Fruit fly (Drosophila melanogaster) whole organism, embryonic: Measurements from ENCODE around the gene RpS25.

ENCODE experiments used
- Adf1 ChIP-seq: fragments of 200-800 bp; sonication (Bioruptor generic); IDR thresholded peaks from 2 replicates; pipeline ENCODE4 v1.3.6; 2022; ENCODE audit warnings: missing biosample characterization, missing genetic modification characterization
- Awh ChIP-seq: fragments of 200-800 bp; sonication (Bioruptor generic); IDR thresholded peaks from 2 replicates; pipeline ENCODE4, ENCODE4 v1.3.6; 2022; ENCODE audit warnings: missing biosample characterization, missing genetic modification characterization
- B-H1 ChIP-seq: fragments of 200-800 bp; sonication (Bioruptor generic); IDR thresholded peaks from 3 replicates; pipeline ENCODE4 v1.3.6; 2022; ENCODE audit warnings: missing biosample characterization, missing genetic modification characterization
- Blimp-1 ChIP-seq: fragments of 200-800 bp; sonication (Bioruptor generic); optimal IDR thresholded peaks from 3 replicates; lab custom pipeline; 2018; ENCODE audit warnings: missing biosample characterization, missing genetic modification characterization, mild to moderate bottlenecking, moderate library complexity, missing genetic modification reagents
- C15 ChIP-seq: fragments of 200-800 bp; sonication (Bioruptor generic); IDR thresholded peaks from 3 replicates; pipeline ENCODE4 v1.3.6; 2022; ENCODE audit warnings: missing biosample characterization, missing genetic modification characterization
- CG10274 ChIP-seq: fragments of 200-800 bp; sonication (Bioruptor generic); optimal IDR thresholded peaks from 3 replicates; lab custom pipeline; 2017; ENCODE audit warnings: missing biosample characterization, mild to moderate bottlenecking, missing genetic modification characterization
- CG10462 ChIP-seq: fragments of 200-800 bp; sonication (Bioruptor generic); optimal IDR thresholded peaks from 2 replicates; lab custom pipeline; 2016; ENCODE audit warnings: missing biosample characterization, missing genetic modification characterization
- CG11723 ChIP-seq: fragments of 200-800 bp; sonication (Bioruptor generic); optimal IDR thresholded peaks from 2 replicates; lab custom pipeline; 2017; ENCODE audit warnings: missing biosample characterization, mild to moderate bottlenecking, missing genetic modification characterization
- CG12219 ChIP-seq: fragments of 200-800 bp; sonication (Bioruptor generic); optimal IDR thresholded peaks from 3 replicates; lab custom pipeline; 2018; ENCODE audit warnings: missing biosample characterization, mild to moderate bottlenecking, missing genetic modification characterization
- CG13624 ChIP-seq: fragments of 200-800 bp; sonication (Bioruptor generic); optimal IDR thresholded peaks from 2 replicates; lab custom pipeline; 2016; ENCODE audit warnings: missing biosample characterization, missing genetic modification characterization
- CG13894 ChIP-seq: fragments of 200-800 bp; sonication (Bioruptor generic); optimal IDR thresholded peaks from 3 replicates; lab custom pipeline; 2018; ENCODE audit warnings: missing biosample characterization, mild to moderate bottlenecking, missing genetic modification characterization, moderate library complexity
- CG14860 ChIP-seq: fragments of 200-800 bp; sonication (Bioruptor generic); IDR thresholded peaks from 3 replicates; pipeline ENCODE4 v1.3.6; 2022; ENCODE audit warnings: missing biosample characterization, missing genetic modification characterization; ENCODE audit not compliant: partially characterized antibody
- CG30020 ChIP-seq: fragments of 200-800 bp; optimal IDR thresholded peaks from 2 replicates; lab custom pipeline; 2019; ENCODE audit warnings: missing biosample characterization, mild to moderate bottlenecking, missing genetic modification characterization, moderate library complexity
- CG3847 ChIP-seq: fragments of 200-800 bp; sonication (Bioruptor generic); IDR thresholded peaks from 2 replicates; pipeline ENCODE4 v1.3.6; 2022; ENCODE audit warnings: missing biosample characterization, missing genetic modification characterization
- CG43689 ChIP-seq: fragments of 200-800 bp; sonication (Bioruptor generic); IDR thresholded peaks from 2 replicates; pipeline ENCODE4 v1.3.6; 2022; ENCODE audit warnings: missing biosample characterization, missing genetic modification characterization
- CG8478 ChIP-seq: fragments of >200 bp; optimal IDR thresholded peaks from 2 replicates; lab custom pipeline; 2018
- Camta ChIP-seq: fragments of 200-800 bp; sonication (Bioruptor generic); optimal IDR thresholded peaks from 2 replicates; lab custom pipeline; 2016; ENCODE audit warnings: missing biosample characterization, missing genetic modification characterization
- Dp ChIP-seq: fragments of 200-800 bp; sonication (Bioruptor generic); optimal IDR thresholded peaks from 2 replicates; lab custom pipeline; 2018; ENCODE audit warnings: missing biosample characterization, mild to moderate bottlenecking, missing genetic modification characterization, moderate library complexity
- Eip74EF ChIP-seq, 2 experiments: fragments of 200-800 bp in 1 of 2; fragments of >200 bp in 1 of 2; sonication (Bioruptor generic) in 1 of 2; optimal IDR thresholded peaks; 2 replicates each; lab custom pipeline; 2017 to 2019; ENCODE audit warnings: missing biosample characterization in 2 of 2, missing genetic modification characterization in 2 of 2, mild to moderate bottlenecking in 1 of 2, moderate library complexity in 1 of 2
- Fer2 ChIP-seq: fragments of 200-800 bp; sonication (Bioruptor generic); optimal IDR thresholded peaks from 2 replicates; lab custom pipeline; 2018; ENCODE audit warnings: missing biosample characterization, mild to moderate bottlenecking, missing genetic modification characterization, moderate library complexity
- H15 ChIP-seq: fragments of 200-800 bp; sonication (Bioruptor generic); IDR thresholded peaks from 3 replicates; pipeline ENCODE4 v1.3.6; 2022; ENCODE audit warnings: missing biosample characterization, missing genetic modification characterization
- H2.0 ChIP-seq: fragments of 200-800 bp; sonication (Bioruptor generic); IDR thresholded peaks from 2 replicates; pipeline ENCODE4 v1.3.6; 2022; ENCODE audit warnings: missing biosample characterization, missing genetic modification characterization
- Hmx ChIP-seq: fragments of 200-800 bp; sonication (Bioruptor generic); optimal IDR thresholded peaks from 2 replicates; lab custom pipeline; 2016; ENCODE audit warnings: missing biosample characterization, missing genetic modification characterization
- MBD-R2 ChIP-seq: fragments of 200-800 bp; sonication (Bioruptor generic); IDR thresholded peaks from 2 replicates; pipeline ENCODE4 v1.3.6; 2022; ENCODE audit warnings: missing biosample characterization, missing genetic modification characterization
- Pdp1 ChIP-seq, 2 experiments: fragments of 200-800 bp; sonication (Bioruptor generic); optimal IDR thresholded peaks; 3 replicates each; lab custom pipeline; 2016; ENCODE audit warnings: missing biosample characterization in 2 of 2, missing genetic modification characterization in 2 of 2, mild to moderate bottlenecking in 1 of 2, moderate library complexity in 1 of 2
- Poxn ChIP-seq: fragments of 200-800 bp; sonication (Bioruptor generic); IDR thresholded peaks from 2 replicates; pipeline ENCODE4 v1.3.6; 2022; ENCODE audit warnings: missing biosample characterization, missing genetic modification characterization
- Taf1 ChIP-seq: fragments of 200-800 bp; sonication (Bioruptor generic); IDR thresholded peaks from 2 replicates; pipeline ENCODE4 v1.3.6; 2022; ENCODE audit warnings: missing biosample characterization, missing genetic modification characterization
- Trl ChIP-seq, 3 experiments: fragments of >200 bp in 2 of 3; fragments of 200-800 bp in 1 of 3; sonication (Bioruptor generic) in 1 of 3; optimal IDR thresholded peaks; 2 replicates in 1 of 3; 3 replicates in 2 of 3; lab custom pipeline; 2016 to 2017; ENCODE audit warnings: missing biosample characterization in 1 of 3, missing genetic modification characterization in 1 of 3
- Usf ChIP-seq: fragments of 200-800 bp; sonication (Bioruptor generic); optimal IDR thresholded peaks from 2 replicates; lab custom pipeline; 2017; ENCODE audit warnings: missing genotype, missing biosample characterization, missing genetic modification characterization
- ato ChIP-seq: fragments of 200-800 bp; sonication (Bioruptor generic); IDR thresholded peaks from 2 replicates; pipeline ENCODE4 v1.3.6; 2022; ENCODE audit warnings: missing biosample characterization, missing genetic modification characterization; ENCODE audit not compliant: partially characterized antibody
- croc ChIP-seq: fragments of 200-800 bp; sonication (Bioruptor generic); conservative IDR thresholded peaks from 3 replicates; pipeline ENCODE4 v1.3.6; 2022; ENCODE audit warnings: missing biosample characterization, missing genetic modification characterization
- dan ChIP-seq: fragments of 200-800 bp; sonication (Bioruptor generic); IDR thresholded peaks from 2 replicates; pipeline ENCODE4 v1.3.6; 2022; ENCODE audit warnings: missing biosample characterization, missing genetic modification characterization
- eyg ChIP-seq: fragments of 200-800 bp; sonication (Bioruptor generic); optimal IDR thresholded peaks from 3 replicates; lab custom pipeline; 2016; ENCODE audit warnings: missing biosample characterization, missing genetic modification characterization
- fru ChIP-seq: fragments of >200 bp; optimal IDR thresholded peaks from 2 replicates; lab custom pipeline; 2017
- jing ChIP-seq: fragments of 200-800 bp; sonication (Bioruptor generic); optimal IDR thresholded peaks from 2 replicates; lab custom pipeline; 2018; ENCODE audit warnings: missing biosample characterization, mild to moderate bottlenecking, missing genetic modification characterization
- kni ChIP-seq: fragments of 200-800 bp; sonication (Bioruptor generic); optimal IDR thresholded peaks from 3 replicates; lab custom pipeline; 2017; ENCODE audit warnings: mild to moderate bottlenecking, missing biosample characterization, missing genetic modification reagents, missing genetic modification characterization
- nerfin-2 ChIP-seq: fragments of 200-800 bp; sonication (Bioruptor generic); IDR thresholded peaks from 2 replicates; pipeline ENCODE4 v1.3.6; 2022; ENCODE audit warnings: missing biosample characterization, missing genetic modification characterization; ENCODE audit not compliant: partially characterized antibody
- pfk ChIP-seq: fragments of 200-800 bp; sonication (Bioruptor generic); optimal IDR thresholded peaks from 2 replicates; lab custom pipeline; 2018; ENCODE audit warnings: missing biosample characterization, mild to moderate bottlenecking, missing genetic modification characterization, moderate library complexity
- pnt ChIP-seq: fragments of 200-800 bp; sonication (Bioruptor generic); optimal IDR thresholded peaks from 3 replicates; lab custom pipeline; 2016; ENCODE audit warnings: missing biosample characterization, missing genetic modification characterization
- pzg ChIP-seq: fragments of 200-800 bp; sonication (Bioruptor generic); optimal IDR thresholded peaks from 3 replicates; lab custom pipeline; 2018; ENCODE audit warnings: missing biosample characterization, mild to moderate bottlenecking, missing genetic modification characterization, moderate library complexity
- run ChIP-seq: fragments of 200-800 bp; sonication (Bioruptor generic); optimal IDR thresholded peaks from 3 replicates; lab custom pipeline; 2018; ENCODE audit warnings: missing biosample characterization, mild to moderate bottlenecking, missing genetic modification characterization
- sd ChIP-seq: fragments of 200-800 bp; sonication (Bioruptor generic); optimal IDR thresholded peaks from 3 replicates; lab custom pipeline; 2018; ENCODE audit warnings: missing biosample characterization, mild to moderate bottlenecking, missing genetic modification characterization, moderate library complexity
- slou ChIP-seq: fragments of 200-800 bp; sonication (Bioruptor generic); optimal IDR thresholded peaks from 3 replicates; lab custom pipeline; 2016; ENCODE audit warnings: missing biosample characterization, missing genetic modification characterization
- tap ChIP-seq: fragments of 200-800 bp; optimal IDR thresholded peaks from 3 replicates; lab custom pipeline; 2019; ENCODE audit warnings: missing biosample characterization, mild to moderate bottlenecking, missing genetic modification characterization, moderate library complexity
- tgo ChIP-seq: fragments of 200-800 bp; sonication (Bioruptor generic); IDR thresholded peaks from 3 replicates; pipeline ENCODE4 v1.3.6; 2022; ENCODE audit warnings: missing biosample characterization, missing genetic modification characterization
- tio ChIP-seq: fragments of 200-800 bp; sonication (Bioruptor generic); optimal IDR thresholded peaks from 2 replicates; lab custom pipeline; 2017; ENCODE audit warnings: missing biosample characterization, missing genetic modification characterization, inconsistent platforms
- yki ChIP-seq: fragments of >200 bp; optimal IDR thresholded peaks from 3 replicates; lab custom pipeline; 2018
- zen ChIP-seq: fragments of 200-800 bp; sonication (Bioruptor generic); optimal IDR thresholded peaks from 3 replicates; lab custom pipeline; 2018; ENCODE audit warnings: missing biosample characterization, mild to moderate bottlenecking, missing genetic modification characterization, moderate library complexity
- zf30C ChIP-seq: fragments of 200-800 bp; sonication (Bioruptor generic); optimal IDR thresholded peaks from 3 replicates; lab custom pipeline; 2018; ENCODE audit warnings: missing biosample characterization, mild to moderate bottlenecking, missing genetic modification characterization

The RpS25 gene

dm6 chr3R:11221437-11222230, 5.5 kb upstream of the RpS25 start, which contains the start of the genes CG6693 and RpL3 (continued):
- no peak for TF ChIP-seq tio
- TF ChIP-seq CG10462 (GFP tag; lab: Kevin White, UChicago) = no peak
- peak; percentile 40 for TF ChIP-seq sd (tag; lab: Kevin White, UChicago)
- TF ChIP-seq Camta (GFP tag; lab: Kevin White, UChicago) = peak; percentile 38
- peak; percentile 37 for TF ChIP-seq Taf1 (GFP tag; lab: Robert Waterston, UW)
- peak; percentile 56 for TF ChIP-seq slou
- TF ChIP-seq yki (lab: Kevin White, UChicago) = no peak
- peak; percentile 47; the same call in 1 of the 3 replicates for TF ChIP-seq C15 (GFP tag; lab: Robert Waterston, UW)
- TF ChIP-seq Awh = peak; percentile 84; the same call in 1 of the 2 replicates
- no peak for TF ChIP-seq zf30C (GFP tag; lab: Kevin White, UChicago)
- TF ChIP-seq tap (tag; lab: Kevin White, UChicago) = peak; percentile 84
- peak; percentile 99 for TF ChIP-seq pzg (GFP tag; lab: Kevin White, UChicago)
- TF ChIP-seq Blimp-1 = peak; percentile 44
- peak; percentile 47 for TF ChIP-seq H2.0 (GFP tag; lab: Robert Waterston, UW)
- TF ChIP-seq CG13894 = peak; percentile 91
- TF ChIP-seq tgo (GFP tag; lab: Robert Waterston, UW) = peak; percentile 22; the same call in 1 of the 3 replicates
- TF ChIP-seq dan (GFP tag; lab: Robert Waterston, UW) = no peak
- TF ChIP-seq CG12219 (GFP tag; lab: Kevin White, UChicago) = peak; percentile 86
- TF ChIP-seq eyg (GFP tag; lab: Kevin White, UChicago) = peak; percentile 25
- TF ChIP-seq CG3847 (GFP tag; lab: Robert Waterston, UW) = peak; percentile 65
- TF ChIP-seq nerfin-2 (GFP tag; lab: Robert Waterston, UW) = no peak
- peak in 1 of 2 experiments; percentile 12 for TF ChIP-seq Trl (optimal IDR thresholded peaks at IDR 0.05; lab: Kevin White, UChicago)
- peak; percentile 84 for TF ChIP-seq Trl (GFP tag; optimal IDR thresholded peaks at IDR 0.05; lab: Kevin White, UChicago)
- peak; percentile 0 for TF ChIP-seq CG10274 (GFP tag; lab: Kevin White, UChicago)
- no peak for TF ChIP-seq Usf (GFP tag; lab: Kevin White, UChicago)
- no peak for TF ChIP-seq croc
- peak; percentile 60 for TF ChIP-seq zen
- TF ChIP-seq Adf1 (GFP tag; lab: Robert Waterston, UW) = peak; percentile 53; the same call in 1 of the 2 replicates
- TF ChIP-seq CG11723 (GFP tag; lab: Kevin White, UChicago) = peak; percentile 56
- peak; percentile 49 for TF ChIP-seq kni (GFP tag; lab: Kevin White, UChicago)
- peak; percentile 50 to 82 for TF ChIP-seq Pdp1 (GFP tag; optimal IDR thresholded peaks at IDR 0.05; lab: Kevin White, UChicago)
- TF ChIP-seq Fer2 (tag; lab: Kevin White, UChicago) = peak; percentile 28
- peak in 1 of 2 experiments; percentile 83 for TF ChIP-seq Eip74EF (GFP tag; optimal IDR thresholded peaks at IDR 0.05; lab: Kevin White, UChicago)
- no peak for TF ChIP-seq fru
- TF ChIP-seq CG43689 = no peak
- TF ChIP-seq CG8478 (lab: Kevin White, UChicago) = peak; percentile 69
- no peak for TF ChIP-seq CG14860
- peak; percentile 31 for TF ChIP-seq pnt (GFP tag; lab: Kevin White, UChicago)
- no peak for TF ChIP-seq jing (GFP tag; lab: Kevin White, UChicago)
- peak; percentile 72 for TF ChIP-seq CG13624
- peak; percentile 57 for TF ChIP-seq run (tag; lab: Kevin White, UChicago)
- TF ChIP-seq CG30020 = peak; percentile 27
- TF ChIP-seq Hmx = no peak
- peak; percentile 41; the same call in 1 of the 3 replicates for TF ChIP-seq H15 (GFP tag; lab: Robert Waterston, UW)
- TF ChIP-seq B-H1 (GFP tag; lab: Robert Waterston, UW) = peak; percentile 23; the same call in 1 of the 3 replicates
- TF ChIP-seq Dp = peak; percentile 79
- peak; percentile 57 for TF ChIP-seq ato (GFP tag; lab: Robert Waterston, UW)
- TF ChIP-seq Poxn (GFP tag; lab: Robert Waterston, UW) = no peak
- TF ChIP-seq pfk (GFP tag; lab: Kevin White, UChicago) = peak; percentile 76
- peak; percentile 53 for TF ChIP-seq MBD-R2
